Fruit fly (Drosophila melanogaster): ENCODE results near the gene CG12985.

DNA sequence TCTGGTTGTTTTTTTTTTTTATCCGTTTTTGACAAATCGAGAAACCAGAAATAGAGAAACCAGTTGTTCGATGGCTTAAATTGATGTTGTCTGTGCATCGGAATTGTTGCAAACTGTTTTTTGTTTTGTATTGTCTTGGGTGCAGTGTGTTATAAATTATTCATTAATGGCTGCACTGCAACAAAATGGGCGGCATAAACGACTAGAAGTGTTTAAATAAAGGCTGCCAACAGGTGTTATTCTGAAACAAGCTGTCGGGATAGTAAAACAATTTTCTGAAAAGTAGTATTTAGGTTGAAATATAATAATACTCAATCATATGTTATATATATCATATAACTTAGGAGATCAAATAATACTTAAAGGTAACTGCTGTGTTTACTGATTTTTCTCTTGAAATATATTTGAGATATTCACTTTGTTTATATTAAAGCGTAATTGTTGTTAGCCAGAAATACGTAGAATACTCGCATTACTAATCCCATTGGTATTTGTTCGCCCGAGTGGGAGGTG lies 47.0 kb upstream of the CG12985 start:
- no peak for TF ChIP-seq CG13204 (GFP tag; optimal IDR thresholded peaks at IDR 0.05)
- TF ChIP-seq Pif1A (GFP tag; optimal IDR thresholded peaks at IDR 0.05): no peak
- TF ChIP-seq rn (GFP tag; IDR thresholded peaks at IDR 0.05): no peak
- TF ChIP-seq CG32121 (GFP tag; IDR thresholded peaks at IDR 0.05): no peak

Data from whole organism, pupa.